Worm (Caenorhabditis elegans) whole organism, L2 larva: ENCODE measurements around the gene lem-2.

Experiments used
- ama-1 ChIP-seq: fragments of 150-350 bp; optimal IDR thresholded peaks from 2 replicates; lab custom pipeline; 2018; ENCODE audit warnings: inconsistent platforms
- ceh-16 ChIP-seq: fragments of 150-350 bp; optimal IDR thresholded peaks from 2 replicates; lab custom pipeline; 2014; ENCODE audit warnings: missing biosample characterization, missing genetic modification characterization
- ceh-82 ChIP-seq: fragments of 150-350 bp; optimal IDR thresholded peaks from 2 replicates; lab custom pipeline; 2014; ENCODE audit warnings: missing biosample characterization, missing genetic modification characterization
- egl-27 ChIP-seq: sonication (generic microtip); optimal IDR thresholded peaks from 3 replicates; lab custom pipeline; 2017; ENCODE audit warnings: missing biosample characterization, missing genetic modification reagents, missing genetic modification characterization
- lin-11 ChIP-seq: fragments of 150-350 bp; sonication (generic microtip); optimal IDR thresholded peaks from 2 replicates; lab custom pipeline; 2014; ENCODE audit warnings: missing biosample characterization, missing genetic modification characterization, inconsistent platforms, mixed read lengths
- nhr-11 ChIP-seq: fragments of 150-350 bp; optimal IDR thresholded peaks from 2 replicates; lab custom pipeline; 2014; ENCODE audit warnings: missing biosample characterization, missing genetic modification characterization
- nhr-12 ChIP-seq: fragments of 150-350 bp; optimal IDR thresholded peaks from 2 replicates; lab custom pipeline; 2014; ENCODE audit warnings: missing biosample characterization, missing genetic modification characterization
- snpc-4 ChIP-seq: fragments of 150-350 bp; optimal IDR thresholded peaks from 2 replicates; lab custom pipeline; 2014; ENCODE audit warnings: missing biosample characterization, missing genetic modification characterization
- unc-62 ChIP-seq: fragments of 150-350 bp; optimal IDR thresholded peaks from 2 replicates; lab custom pipeline; 2014; ENCODE audit warnings: missing biosample characterization, missing genetic modification reagents, missing genetic modification characterization
- zag-1 ChIP-seq: fragments of 150-350 bp; optimal IDR thresholded peaks from 2 replicates; lab custom pipeline; 2014; ENCODE audit warnings: missing biosample characterization, missing genetic modification characterization

DNA sequence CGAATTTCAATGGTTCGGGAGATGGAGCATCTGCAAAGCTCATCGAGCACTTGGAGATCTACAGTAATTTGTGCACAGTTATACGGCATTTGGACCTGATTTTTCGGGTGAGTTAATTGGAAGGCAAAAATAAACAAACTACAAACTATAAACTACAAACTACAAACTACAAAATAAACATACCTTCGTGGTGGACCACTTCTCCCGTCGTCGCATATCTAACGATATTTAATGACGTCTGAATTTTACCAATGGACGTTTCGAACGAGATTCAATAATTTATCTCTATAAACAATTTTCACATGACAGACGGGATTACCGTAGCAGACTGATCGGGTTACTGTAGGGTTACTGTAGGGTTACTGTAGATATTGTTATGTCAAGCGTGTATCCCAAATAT lies 42.9 kb downstream of the lem-2 start:
- no peak for TF ChIP-seq ceh-82
- TF ChIP-seq lin-11, result no peak
- no peak for TF ChIP-seq egl-27 (tag; lab: Kevin White, UChicago)
- TF ChIP-seq ama-1, result no peak
- TF ChIP-seq snpc-4, result no peak
- TF ChIP-seq ceh-16 (tag; lab: Kevin White, UChicago), result no peak
- no peak for TF ChIP-seq zag-1 (tag; lab: Kevin White, UChicago)
- TF ChIP-seq nhr-12 (tag; lab: Kevin White, UChicago), result no peak
- TF ChIP-seq nhr-11 (tag; lab: Kevin White, UChicago), result no peak
- no peak for TF ChIP-seq unc-62 (GFP tag; lab: Kevin White, UChicago)
